Worm (Caenorhabditis elegans) whole organism, young adult: ENCODE results near the gene tag-280.

Experiments
- B0035.1 ChIP-seq: sonication (generic microtip); optimal IDR thresholded peaks from 2 replicates; lab custom pipeline; 2016; ENCODE audit warnings: missing genetic modification characterization, mild to moderate bottlenecking, missing compliant biosample characterization, missing genotype, missing genetic modification reagents
- D2030.7 ChIP-seq: fragments of 200-800 bp; sonication (Bioruptor generic); IDR thresholded peaks from 2 replicates; pipeline ENCODE4 v1.3.6; 2022; ENCODE audit warnings: missing genetic modification reagents, missing genetic modification characterization, missing compliant biosample characterization
- F23B12.7 ChIP-seq: sonication (generic microtip); optimal IDR thresholded peaks from 2 replicates; lab custom pipeline; 2017; ENCODE audit warnings: missing genetic modification characterization, mild to moderate bottlenecking, missing compliant biosample characterization, antibody characterized with exemption, moderate library complexity; ENCODE audit not compliant: insufficient read depth
- F33H1.4 ChIP-seq: fragments of 200-800 bp; sonication (Bioruptor generic); IDR thresholded peaks from 2 replicates; pipeline ENCODE4 v1.3.6; 2022; ENCODE audit warnings: missing genetic modification reagents, missing genetic modification characterization, missing compliant biosample characterization
- F49E8.2 ChIP-seq: sonication (generic microtip); optimal IDR thresholded peaks from 3 replicates; lab custom pipeline; 2017; ENCODE audit warnings: missing genetic modification characterization, mild to moderate bottlenecking, missing compliant biosample characterization, antibody characterized with exemption, moderate library complexity; ENCODE audit not compliant: insufficient read depth
- F57A8.1 ChIP-seq: fragments of 200-800 bp; sonication (Bioruptor generic); optimal IDR thresholded peaks from 2 replicates; lab custom pipeline; 2018; ENCODE audit warnings: mild to moderate bottlenecking, missing genetic modification characterization, moderate library complexity, missing compliant biosample characterization
- K11D2.4 ChIP-seq: fragments of 200-800 bp; sonication (Bioruptor generic); IDR thresholded peaks from 2 replicates; pipeline ENCODE4 v1.3.6; 2022; ENCODE audit warnings: missing genetic modification reagents, missing genetic modification characterization, missing compliant biosample characterization
- K12H6.12 ChIP-seq: fragments of 200-800 bp; sonication (Bioruptor generic); optimal IDR thresholded peaks from 2 replicates; lab custom pipeline; 2018; ENCODE audit warnings: mild to moderate bottlenecking, missing genetic modification characterization, missing compliant biosample characterization
- Y53G8AR.9 ChIP-seq: fragments of 200-800 bp; sonication (Bioruptor generic); conservative IDR thresholded peaks from 2 replicates; pipeline ENCODE4 v1.3.6; 2022; ENCODE audit warnings: missing genetic modification reagents, missing genetic modification characterization, missing compliant biosample characterization
- Y79H2A.3 ChIP-seq: fragments of 200-800 bp; sonication (Bioruptor generic); conservative IDR thresholded peaks from 2 replicates; pipeline ENCODE4 v1.3.6; 2022; ENCODE audit warnings: missing genetic modification reagents, missing genetic modification characterization, missing compliant biosample characterization
- aptf-3 ChIP-seq: fragments of 200-800 bp; sonication (Bioruptor generic); IDR thresholded peaks from 2 replicates; pipeline ENCODE4 v1.3.6; 2022; ENCODE audit warnings: missing genetic modification characterization, missing compliant biosample characterization
- atf-7 ChIP-seq: sonication (generic microtip); optimal IDR thresholded peaks from 2 replicates; lab custom pipeline; 2017; ENCODE audit warnings: mild to moderate bottlenecking, missing genetic modification characterization, missing compliant biosample characterization
- athp-1 ChIP-seq: sonication (generic microtip); optimal IDR thresholded peaks from 2 replicates; lab custom pipeline; 2017; ENCODE audit warnings: mild to moderate bottlenecking, missing genetic modification characterization, missing compliant biosample characterization
- attf-3 ChIP-seq: fragments of 200-800 bp; sonication (Bioruptor generic); conservative IDR thresholded peaks from 2 replicates; pipeline ENCODE4 v1.3.6; 2022; ENCODE audit warnings: missing genetic modification reagents, missing genetic modification characterization, missing compliant biosample characterization
- ceh-27 ChIP-seq: fragments of 200-800 bp; sonication (Bioruptor generic); optimal IDR thresholded peaks from 2 replicates; lab custom pipeline; 2018; ENCODE audit warnings: mild to moderate bottlenecking, missing genetic modification characterization, moderate library complexity, missing compliant biosample characterization
- ceh-91 ChIP-seq: fragments of 200-800 bp; sonication (Bioruptor generic); IDR thresholded peaks from 2 replicates; pipeline ENCODE4 v1.3.6; 2022; ENCODE audit warnings: missing genetic modification reagents, missing genetic modification characterization, missing compliant biosample characterization
- dox-1 ChIP-seq: fragments of 200-800 bp; sonication (Bioruptor generic); IDR thresholded peaks from 2 replicates; pipeline ENCODE4 v1.3.6; 2022; ENCODE audit warnings: missing genetic modification reagents, missing genetic modification characterization, missing compliant biosample characterization
- efl-1 ChIP-seq: fragments of 150-350 bp; optimal IDR thresholded peaks from 2 replicates; lab custom pipeline; 2014; ENCODE audit warnings: missing biosample characterization, missing genetic modification reagents, missing genetic modification characterization
- egl-18 ChIP-seq: fragments of 200-800 bp; sonication (Bioruptor generic); IDR thresholded peaks from 2 replicates; pipeline ENCODE4 v1.3.6; 2022; ENCODE audit warnings: missing genetic modification reagents, missing genetic modification characterization, missing compliant biosample characterization
- gei-17 ChIP-seq: fragments of 200-800 bp; sonication (Bioruptor generic); optimal IDR thresholded peaks from 2 replicates; lab custom pipeline; 2018; ENCODE audit warnings: mild to moderate bottlenecking, missing genetic modification characterization, missing compliant biosample characterization
- hmg-1.2 ChIP-seq: fragments of 200-800 bp; sonication (Bioruptor generic); IDR thresholded peaks from 2 replicates; pipeline ENCODE4 v1.3.6; 2022; ENCODE audit warnings: missing genetic modification reagents, missing genetic modification characterization, missing compliant biosample characterization
- hsf-1 ChIP-seq: fragments of 200-800 bp; sonication (Bioruptor generic); IDR thresholded peaks from 2 replicates; pipeline ENCODE4 v1.3.6; 2022; ENCODE audit warnings: missing genetic modification reagents, missing genetic modification characterization, missing compliant biosample characterization
- lag-1 ChIP-seq: fragments of 200-800 bp; sonication (Bioruptor generic); IDR thresholded peaks from 2 replicates; pipeline ENCODE4 v1.3.6; 2022; ENCODE audit warnings: missing genetic modification reagents, missing genetic modification characterization, missing compliant biosample characterization
- lin-54 ChIP-seq: fragments of 200-800 bp; sonication (Bioruptor generic); optimal IDR thresholded peaks from 2 replicates; lab custom pipeline; 2018; ENCODE audit warnings: mild to moderate bottlenecking, missing genetic modification characterization, missing compliant biosample characterization
- lir-1 ChIP-seq: fragments of 200-800 bp; sonication (Bioruptor generic); conservative IDR thresholded peaks from 2 replicates; pipeline ENCODE4 v1.3.6; 2022; ENCODE audit warnings: missing genetic modification reagents, missing genetic modification characterization, missing compliant biosample characterization
- lsl-1 ChIP-seq: fragments of 200-800 bp; sonication (Bioruptor generic); optimal IDR thresholded peaks from 2 replicates; lab custom pipeline; 2018; ENCODE audit warnings: mild to moderate bottlenecking, missing genetic modification characterization, moderate library complexity, missing compliant biosample characterization
- madf-6 ChIP-seq: fragments of 200-800 bp; sonication (Bioruptor generic); IDR thresholded peaks from 2 replicates; pipeline ENCODE4 v1.3.6; 2022; ENCODE audit warnings: missing genetic modification reagents, missing genetic modification characterization, missing compliant biosample characterization
- madf-8 ChIP-seq: fragments of 200-800 bp; sonication (Bioruptor generic); conservative IDR thresholded peaks from 2 replicates; pipeline ENCODE4 v1.3.6; 2022; ENCODE audit warnings: missing genetic modification reagents, missing genetic modification characterization, missing compliant biosample characterization
- nfya-1 ChIP-seq: sonication (generic microtip); optimal IDR thresholded peaks from 2 replicates; lab custom pipeline; 2017; ENCODE audit warnings: antibody characterized with exemption, missing compliant biosample characterization, missing genetic modification characterization, borderline replicate concordance; ENCODE audit not compliant: insufficient read depth
- nfya-2 ChIP-seq: fragments of 200-800 bp; sonication (Bioruptor generic); IDR thresholded peaks from 2 replicates; pipeline ENCODE4 v1.3.6; 2022; ENCODE audit warnings: missing genetic modification reagents, missing genetic modification characterization, missing compliant biosample characterization
- nhr-80 ChIP-seq: sonication (generic microtip); optimal IDR thresholded peaks from 2 replicates; lab custom pipeline; 2016; ENCODE audit warnings: missing genetic modification characterization, missing compliant biosample characterization
- nhr-90 ChIP-seq: sonication (generic microtip); optimal IDR thresholded peaks from 2 replicates; lab custom pipeline; 2016; ENCODE audit warnings: missing genotype, mild to moderate bottlenecking, missing genetic modification characterization, missing compliant biosample characterization
- pbrm-1 ChIP-seq: fragments of 200-800 bp; sonication (Bioruptor generic); IDR thresholded peaks from 2 replicates; pipeline ENCODE4 v1.3.6; 2022; ENCODE audit warnings: missing genetic modification reagents, missing genetic modification characterization, missing compliant biosample characterization
- rcor-1 ChIP-seq: fragments of 200-800 bp; sonication (Bioruptor generic); IDR thresholded peaks from 2 replicates; pipeline ENCODE4 v1.3.6; 2022; ENCODE audit warnings: missing genetic modification reagents, missing genetic modification characterization, missing compliant biosample characterization
- rec-8 ChIP-seq, 2 experiments: sonication (generic microtip); optimal IDR thresholded peaks; 2 replicates each; lab custom pipeline; 2016; ENCODE audit warnings: mild to moderate bottlenecking in 2 of 2, missing genetic modification characterization in 2 of 2, missing genetic modification reagents in 2 of 2, missing genotype in 2 of 2, missing biosample characterization in 1 of 2, missing compliant biosample characterization in 1 of 2, moderate library complexity in 1 of 2
- repo-1 ChIP-seq: sonication (generic microtip); optimal IDR thresholded peaks from 2 replicates; lab custom pipeline; 2017; ENCODE audit warnings: mild to moderate bottlenecking, missing genetic modification characterization, missing compliant biosample characterization
- sdz-38 ChIP-seq: sonication (generic microtip); optimal IDR thresholded peaks from 2 replicates; lab custom pipeline; 2016; ENCODE audit warnings: missing genotype, missing genetic modification characterization, missing compliant biosample characterization
- snpc-1.1 ChIP-seq: sonication (generic microtip); optimal IDR thresholded peaks from 2 replicates; lab custom pipeline; 2017; ENCODE audit warnings: missing genetic modification characterization, mild to moderate bottlenecking, missing compliant biosample characterization, antibody characterized with exemption, moderate library complexity, missing genotype, missing genetic modification reagents; ENCODE audit not compliant: insufficient read depth
- snpc-1.3 ChIP-seq: sonication (generic microtip); optimal IDR thresholded peaks from 2 replicates; lab custom pipeline; 2017; ENCODE audit warnings: missing genetic modification characterization, mild to moderate bottlenecking, missing compliant biosample characterization, antibody characterized with exemption, moderate library complexity, missing genotype, missing genetic modification reagents; ENCODE audit not compliant: insufficient read depth
- snpc-3.4 ChIP-seq: sonication (generic microtip); optimal IDR thresholded peaks from 2 replicates; lab custom pipeline; 2017; ENCODE audit warnings: missing genetic modification characterization, mild to moderate bottlenecking, missing compliant biosample characterization, antibody characterized with exemption, moderate library complexity, missing genotype, missing genetic modification reagents
- snpc-4 ChIP-seq, 5 experiments: fragments of 150-350 bp in 1 of 5; sonication (generic microtip) in 4 of 5; optimal IDR thresholded peaks; 2 replicates each; lab custom pipeline; 2014 to 2018; ENCODE audit warnings: missing genetic modification characterization in 5 of 5, missing biosample characterization in 3 of 5, antibody characterized with exemption in 2 of 5, mild to moderate bottlenecking in 2 of 5, missing compliant biosample characterization in 2 of 5, missing genotype in 2 of 5, moderate library complexity in 2 of 5, missing genetic modification reagents in 1 of 5
- xnd-1 ChIP-seq: sonication (generic microtip); optimal IDR thresholded peaks from 2 replicates; lab custom pipeline; 2016; ENCODE audit warnings: missing genotype, missing genetic modification reagents, missing genetic modification characterization, missing compliant biosample characterization
- ztf-25 ChIP-seq: fragments of 200-800 bp; sonication (Bioruptor generic); IDR thresholded peaks from 2 replicates; pipeline ENCODE4 v1.3.6; 2022; ENCODE audit warnings: missing genetic modification reagents, missing genetic modification characterization, missing compliant biosample characterization
- ztf-28 ChIP-seq: fragments of 200-800 bp; sonication (Bioruptor generic); IDR thresholded peaks from 2 replicates; pipeline ENCODE4 v1.3.6; 2022; ENCODE audit warnings: missing genetic modification reagents, missing genetic modification characterization, missing compliant biosample characterization
- ztf-3 ChIP-seq: fragments of 200-800 bp; sonication (Bioruptor generic); optimal IDR thresholded peaks from 2 replicates; lab custom pipeline; 2018; ENCODE audit warnings: mild to moderate bottlenecking, missing genetic modification characterization, missing compliant biosample characterization

The tag-280 gene

ce11 chrII:12457275-12457674 is 3.2 kb upstream of the tag-280 start, which contains the start of gene sre-38 (continued):
- TF ChIP-seq ceh-27 (no peak), xnd-1 (tag; lab: Kevin White, UChicago) (no peak), nhr-90 (no peak), lag-1 (GFP tag; lab: Robert Waterston, UW) (no peak), sdz-38 (no peak)

ce11 chrII:12459422-12459821 is 1.0 kb upstream of the tag-280 start, which contains the start of gene tag-281:
Gene tag-281 (plus strand): TSS chrII:12459761.
- no peak for TF ChIP-seq atf-7
- peak; percentile 87 for TF ChIP-seq efl-1 (GFP tag; lab: Kevin White, UChicago)
- peak; percentile 41 for TF ChIP-seq F49E8.2 (tag; lab: Kevin White, UChicago)
- peak; percentile 38 for TF ChIP-seq snpc-1.3 (tag; lab: Kevin White, UChicago)
- TF ChIP-seq K11D2.4 (GFP tag; lab: Robert Waterston, UW) = peak; percentile 52; the same call in 1 of the 2 replicates
- peak; percentile 79 for TF ChIP-seq madf-6 (GFP tag; lab: Robert Waterston, UW)
- TF ChIP-seq nfya-1 (tag; lab: Kevin White, UChicago) = no peak
- peak; percentile 25 for TF ChIP-seq athp-1 (tag; lab: Kevin White, UChicago)
- no peak for TF ChIP-seq Y79H2A.3 (GFP tag; lab: Robert Waterston, UW)
- TF ChIP-seq snpc-1.1 (tag; lab: Kevin White, UChicago) = peak; percentile 39
- TF ChIP-seq ztf-3 (GFP tag; lab: Kevin White, UChicago) = no peak
- no peak for TF ChIP-seq F57A8.1
- TF ChIP-seq D2030.7 (GFP tag; lab: Robert Waterston, UW) = peak; percentile 28; the same call in 1 of the 2 replicates
- TF ChIP-seq ztf-28 (GFP tag; lab: Robert Waterston, UW) = no peak
- TF ChIP-seq hmg-1.2 (GFP tag; lab: Robert Waterston, UW) = peak; percentile 100
- peak; percentile 97 for TF ChIP-seq lin-54 (GFP tag; lab: Kevin White, UChicago)
- no peak for TF ChIP-seq snpc-4 (GFP tag; optimal IDR thresholded peaks at IDR 0.05; lab: Kevin White, UChicago)
- peak in 3 of 4 experiments; percentile 1 to 60 (median 33) for TF ChIP-seq snpc-4 (tag; optimal IDR thresholded peaks at IDR 0.05; lab: Kevin White, UChicago)
- TF ChIP-seq lir-1 (GFP tag; lab: Robert Waterston, UW) = 0 out of 2 replicates have a peak, but pooled peaks have one; percentile 14
- TF ChIP-seq attf-3 (GFP tag; lab: Robert Waterston, UW) = peak; percentile 38; the same call in 1 of the 2 replicates
- peak; percentile 9 for TF ChIP-seq K12H6.12
- peak; percentile 66 for TF ChIP-seq lsl-1 (GFP tag; lab: Kevin White, UChicago)
- TF ChIP-seq aptf-3 = no peak
- no peak for TF ChIP-seq nhr-80 (tag; lab: Kevin White, UChicago)
- no peak for TF ChIP-seq F23B12.7 (tag; lab: Kevin White, UChicago)
- TF ChIP-seq B0035.1 = no peak
- TF ChIP-seq hsf-1 (GFP tag; lab: Robert Waterston, UW) = peak; percentile 53
- TF ChIP-seq rec-8 (tag; optimal IDR thresholded peaks at IDR 0.05; lab: Kevin White, UChicago) = no peak
- peak; percentile 50; the same call in 1 of the 2 replicates for TF ChIP-seq Y53G8AR.9 (GFP tag; lab: Robert Waterston, UW)
- TF ChIP-seq ztf-25 (GFP tag; lab: Robert Waterston, UW) = no peak
- TF ChIP-seq gei-17 (GFP tag; lab: Kevin White, UChicago) = no peak
- peak; percentile 56; the same call in 1 of the 2 replicates for TF ChIP-seq dox-1 (GFP tag; lab: Robert Waterston, UW)
- TF ChIP-seq madf-8 (GFP tag; lab: Robert Waterston, UW) = peak; percentile 32; the same call in 1 of the 2 replicates
- peak; percentile 66; the same call in 1 of the 2 replicates for TF ChIP-seq pbrm-1
- no peak for TF ChIP-seq nfya-2 (GFP tag; lab: Robert Waterston, UW)
- TF ChIP-seq egl-18 (GFP tag; lab: Robert Waterston, UW) = no peak
- TF ChIP-seq snpc-3.4 (tag; lab: Kevin White, UChicago) = no peak
- peak; percentile 35; the same call in 1 of the 2 replicates for TF ChIP-seq ceh-91 (GFP tag; lab: Robert Waterston, UW)
- no peak for TF ChIP-seq repo-1 (tag; lab: Kevin White, UChicago)
- peak; percentile 73 for TF ChIP-seq F33H1.4 (GFP tag; lab: Robert Waterston, UW)
- TF ChIP-seq rcor-1 = peak; percentile 59
